Worm (Caenorhabditis elegans): ENCODE data around the gene chd-3.

DNA sequence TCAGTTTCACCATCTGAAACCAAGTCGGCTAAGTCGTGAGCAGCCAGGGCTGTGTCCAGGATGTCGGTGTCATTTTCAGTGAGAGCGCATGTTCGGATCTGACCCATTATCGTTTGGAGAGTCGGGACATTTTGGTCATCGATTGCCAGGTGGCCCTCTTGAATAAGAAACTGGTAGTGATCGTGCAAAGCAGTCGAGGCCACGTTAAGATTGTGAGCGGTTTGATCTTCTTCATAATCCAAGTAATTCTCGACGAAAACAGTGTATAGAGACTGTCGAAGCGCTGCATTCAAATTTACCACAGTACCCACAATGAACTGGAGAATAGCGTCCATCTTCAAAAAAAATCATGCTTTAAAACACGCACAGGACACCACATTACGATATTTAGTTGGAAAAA is 10.1 kb upstream of the chd-3 start, which contains the start of gene T14G8.6:
- TF ChIP-seq dpl-1 (GFP tag; optimal IDR thresholded peaks at IDR 0.05) (no peak), nhr-28 (tag; optimal IDR thresholded peaks at IDR 0.05) (no peak), snpc-4 (tag; optimal IDR thresholded peaks at IDR 0.05) (no peak), ama-1 (optimal IDR thresholded peaks at IDR 0.05) (no peak), nhr-47 (tag; optimal IDR thresholded peaks at IDR 0.05) (no peak), lsy-2 (tag; optimal IDR thresholded peaks at IDR 0.05) (no peak), mdl-1 (tag; optimal IDR thresholded peaks at IDR 0.05) (no peak), unc-62 (GFP tag; optimal IDR thresholded peaks at IDR 0.05) (no peak), egl-27 (tag; optimal IDR thresholded peaks at IDR 0.05) (no peak), lin-35 (GFP tag; optimal IDR thresholded peaks at IDR 0.05) (no peak), aly-2 (tag; optimal IDR thresholded peaks at IDR 0.05) (no peak), zag-1 (tag; optimal IDR thresholded peaks at IDR 0.05) (no peak), tbx-2 (tag; optimal IDR thresholded peaks at IDR 0.05) (no peak), ceh-82 (tag; optimal IDR thresholded peaks at IDR 0.05) (no peak)

Measured in whole organism, L1 larva.